Worm (Caenorhabditis elegans) whole organism, young adult: Measurements from ENCODE around the gene txt-6.

ENCODE experiments used
- B0261.1 ChIP-seq: sonication (generic microtip); optimal IDR thresholded peaks from 2 replicates; lab custom pipeline; 2016; ENCODE audit warnings: mild to moderate bottlenecking, missing genetic modification characterization, moderate library complexity, missing compliant biosample characterization
- F10E7.11 ChIP-seq: sonication (generic microtip); optimal IDR thresholded peaks from 2 replicates; lab custom pipeline; 2017; ENCODE audit warnings: mild to moderate bottlenecking, missing genetic modification characterization, moderate library complexity, missing compliant biosample characterization
- F22D6.2 ChIP-seq: sonication (generic microtip); optimal IDR thresholded peaks from 2 replicates; lab custom pipeline; 2016; ENCODE audit warnings: mild to moderate bottlenecking, missing genetic modification characterization, missing compliant biosample characterization
- K12H6.12 ChIP-seq: fragments of 200-800 bp; sonication (Bioruptor generic); optimal IDR thresholded peaks from 2 replicates; lab custom pipeline; 2018; ENCODE audit warnings: mild to moderate bottlenecking, missing genetic modification characterization, missing compliant biosample characterization
- Y53F4B.3 ChIP-seq: fragments of 200-800 bp; sonication (Bioruptor generic); IDR thresholded peaks from 2 replicates; pipeline ENCODE4 v1.3.6; 2022; ENCODE audit warnings: missing genetic modification reagents, missing genetic modification characterization, missing compliant biosample characterization
- ama-1 ChIP-seq, 3 experiments: fragments of 150-350 bp in 1 of 3; sonication (generic microtip) in 2 of 3; optimal IDR thresholded peaks; 2 replicates each; lab custom pipeline; 2014 to 2018; ENCODE audit warnings: missing biosample characterization in 2 of 3, missing genetic modification characterization in 2 of 3, missing genetic modification reagents in 2 of 3
- attf-5 ChIP-seq: fragments of 200-800 bp; sonication (Bioruptor generic); optimal IDR thresholded peaks from 2 replicates; lab custom pipeline; 2018; ENCODE audit warnings: mild to moderate bottlenecking, missing genetic modification characterization, missing compliant biosample characterization
- bed-1 ChIP-seq: fragments of 200-800 bp; sonication (Bioruptor generic); IDR thresholded peaks from 2 replicates; pipeline ENCODE4 v1.3.6; 2022; ENCODE audit warnings: missing genetic modification reagents, missing genetic modification characterization, missing compliant biosample characterization
- cebp-1 ChIP-seq, 2 experiments: fragments of 200-800 bp in 1 of 2; sonication (Bioruptor generic) in 1 of 2; sonication (generic microtip) in 1 of 2; IDR thresholded peaks in 1 of 2; optimal IDR thresholded peaks in 1 of 2; 2 replicates each; pipeline versions ENCODE4 v1.3.6 to Lab custom; 2017 to 2022; ENCODE audit warnings: missing compliant biosample characterization in 2 of 2, missing genetic modification characterization in 2 of 2, mild to moderate bottlenecking in 1 of 2, missing genetic modification reagents in 1 of 2, moderate library complexity in 1 of 2
- ceh-40 ChIP-seq: fragments of 200-800 bp; sonication (Bioruptor generic); IDR thresholded peaks from 2 replicates; pipeline ENCODE4 v1.3.6; 2022; ENCODE audit warnings: missing genetic modification characterization, missing compliant biosample characterization
- dox-1 ChIP-seq: fragments of 200-800 bp; sonication (Bioruptor generic); IDR thresholded peaks from 2 replicates; pipeline ENCODE4 v1.3.6; 2022; ENCODE audit warnings: missing genetic modification reagents, missing genetic modification characterization, missing compliant biosample characterization
- egrh-3 ChIP-seq: fragments of 200-800 bp; sonication (Bioruptor generic); IDR thresholded peaks from 2 replicates; pipeline ENCODE4 v1.3.6; 2022; ENCODE audit warnings: missing genetic modification reagents, missing genetic modification characterization, missing compliant biosample characterization
- fkh-3 ChIP-seq: sonication (generic microtip); optimal IDR thresholded peaks from 2 replicates; lab custom pipeline; 2016; ENCODE audit warnings: mild to moderate bottlenecking, missing genetic modification characterization, missing compliant biosample characterization
- hmg-1.2 ChIP-seq: fragments of 200-800 bp; sonication (Bioruptor generic); IDR thresholded peaks from 2 replicates; pipeline ENCODE4 v1.3.6; 2022; ENCODE audit warnings: missing genetic modification reagents, missing genetic modification characterization, missing compliant biosample characterization
- hmg-20 ChIP-seq: fragments of 200-800 bp; sonication (Bioruptor generic); IDR thresholded peaks from 2 replicates; pipeline ENCODE4 v1.3.6; 2022; ENCODE audit warnings: missing genetic modification reagents, missing genetic modification characterization, missing compliant biosample characterization
- let-526 ChIP-seq: fragments of 200-800 bp; sonication (Bioruptor generic); IDR thresholded peaks from 2 replicates; pipeline ENCODE4 v1.3.6; 2022; ENCODE audit warnings: missing genetic modification reagents, missing genetic modification characterization, missing compliant biosample characterization
- lin-35 ChIP-seq, 3 experiments: fragments of 150-350 bp in 2 of 3; sonication (generic microtip) in 1 of 3; optimal IDR thresholded peaks; 2 replicates each; lab custom pipeline; 2014 to 2018; ENCODE audit warnings: missing biosample characterization in 3 of 3, missing genetic modification characterization in 3 of 3, missing genetic modification reagents in 3 of 3
- lin-40 ChIP-seq: sonication (generic microtip); optimal IDR thresholded peaks from 2 replicates; lab custom pipeline; 2016; ENCODE audit warnings: missing genetic modification characterization, mild to moderate bottlenecking, missing compliant biosample characterization, missing genotype, missing genetic modification reagents
- lsl-1 ChIP-seq: fragments of 200-800 bp; sonication (Bioruptor generic); optimal IDR thresholded peaks from 2 replicates; lab custom pipeline; 2018; ENCODE audit warnings: mild to moderate bottlenecking, missing genetic modification characterization, moderate library complexity, missing compliant biosample characterization
- nfya-1 ChIP-seq: sonication (generic microtip); optimal IDR thresholded peaks from 2 replicates; lab custom pipeline; 2017; ENCODE audit warnings: antibody characterized with exemption, missing compliant biosample characterization, missing genetic modification characterization, borderline replicate concordance; ENCODE audit not compliant: insufficient read depth
- nhr-80 ChIP-seq: sonication (generic microtip); optimal IDR thresholded peaks from 2 replicates; lab custom pipeline; 2016; ENCODE audit warnings: missing genetic modification characterization, missing compliant biosample characterization
- rpc-1 ChIP-seq, 2 experiments: fragments of 150-350 bp in 1 of 2; sonication (generic microtip) in 1 of 2; optimal IDR thresholded peaks; 2 replicates each; lab custom pipeline; 2014 to 2018; ENCODE audit warnings: missing biosample characterization in 1 of 2, missing genetic modification characterization in 1 of 2, missing genetic modification reagents in 1 of 2, missing genotype in 1 of 2
- snpc-3.4 ChIP-seq: sonication (generic microtip); optimal IDR thresholded peaks from 2 replicates; lab custom pipeline; 2017; ENCODE audit warnings: missing genetic modification characterization, mild to moderate bottlenecking, missing compliant biosample characterization, antibody characterized with exemption, moderate library complexity, missing genotype, missing genetic modification reagents
- zfh-2 ChIP-seq: fragments of 200-800 bp; sonication (Bioruptor generic); conservative IDR thresholded peaks from 2 replicates; pipeline ENCODE4 v1.3.6; 2022; ENCODE audit warnings: missing genetic modification reagents, missing genetic modification characterization, missing compliant biosample characterization
- ztf-25 ChIP-seq: fragments of 200-800 bp; sonication (Bioruptor generic); IDR thresholded peaks from 2 replicates; pipeline ENCODE4 v1.3.6; 2022; ENCODE audit warnings: missing genetic modification reagents, missing genetic modification characterization, missing compliant biosample characterization
- ztf-26 ChIP-seq: sonication (generic microtip); optimal IDR thresholded peaks from 2 replicates; lab custom pipeline; 2017; ENCODE audit warnings: missing genetic modification characterization, missing compliant biosample characterization
- ztf-3 ChIP-seq: fragments of 200-800 bp; sonication (Bioruptor generic); optimal IDR thresholded peaks from 2 replicates; lab custom pipeline; 2018; ENCODE audit warnings: mild to moderate bottlenecking, missing genetic modification characterization, missing compliant biosample characterization

txt-6 gene

ce11 chrV:4606828-4607227 lies at the start of gene txt-6:
txt-6 (minus strand) TSS chrV:4606928.
- TF ChIP-seq ztf-25 (no peak), let-526 (no peak), rpc-1 (optimal IDR thresholded peaks at IDR 0.05; lab: Kevin White, UChicago) (no peak), rpc-1 (tag; optimal IDR thresholded peaks at IDR 0.05; lab: Kevin White, UChicago) (no peak), egrh-3 (no peak)

ce11 chrV:4655175-4655574 lies 48.4 kb upstream of the txt-6 start, which contains the start of gene F41F3.9:
F41F3.9 (plus strand) TSS chrV:4655475.
- TF ChIP-seq bed-1 (GFP tag; lab: Robert Waterston, UW) (no peak), cebp-1 (GFP tag; IDR thresholded peaks at IDR 0.05; lab: Robert Waterston, UW) (no peak), cebp-1 (tag; optimal IDR thresholded peaks at IDR 0.05; lab: Kevin White, UChicago) (no peak)
- TF ChIP-seq, all 124 proteins: peak for 0

- TF ChIP-seq K12H6.12 (tag; lab: Kevin White, UChicago) (no peak), hmg-20 (GFP tag; lab: Robert Waterston, UW) (no peak), lin-35 (GFP tag; optimal IDR thresholded peaks at IDR 0.05; lab: Kevin White, UChicago) (no peak), ztf-3 (no peak), nfya-1 (tag; lab: Kevin White, UChicago) (no peak), snpc-3.4 (tag; lab: Kevin White, UChicago) (no peak), egrh-3 (no peak), ama-1 (optimal IDR thresholded peaks at IDR 0.05; lab: Kevin White, UChicago) (no peak), ama-1 (GFP tag; optimal IDR thresholded peaks at IDR 0.05; lab: Kevin White, UChicago) (no peak), cebp-1 (GFP tag; IDR thresholded peaks at IDR 0.05; lab: Robert Waterston, UW) (no peak), cebp-1 (tag; optimal IDR thresholded peaks at IDR 0.05; lab: Kevin White, UChicago) (no peak), F10E7.11 (tag; lab: Kevin White, UChicago) (no peak), ceh-40 (no peak), Y53F4B.3 (GFP tag; lab: Robert Waterston, UW) (no peak), F22D6.2 (tag; lab: Kevin White, UChicago) (no peak), lsl-1 (GFP tag; lab: Kevin White, UChicago) (no peak), fkh-3 (tag; lab: Kevin White, UChicago) (no peak)
These were observed 47.3 kb upstream of the txt-6 start, which contains the start of the genes col-139 and F41F3.1 for ce11 chrV:4653871-4654605. col-139 (minus strand) TSS chrV:4653971. F41F3.1 (plus strand) TSS chrV:4654555.

ce11 chrV:4653093-4653492 lies 46.4 kb upstream of the txt-6 start:
- TF ChIP-seq egrh-3 (peak; percentile 94), ztf-26 (tag; lab: Kevin White, UChicago) (peak; percentile 31), hmg-1.2 (no peak), lin-40 (tag; lab: Kevin White, UChicago) (peak; percentile 12), attf-5 (GFP tag; lab: Kevin White, UChicago) (no peak), dox-1 (0 out of 2 replicates have a peak, but pooled peaks have one; percentile 41), zfh-2 (peak; percentile 94)
- TF ChIP-seq, all 124 proteins: peak for 5

ce11 chrV:4651480-4651879 lies 44.8 kb upstream of the txt-6 start:
- TF ChIP-seq nhr-80 (tag; lab: Kevin White, UChicago), result peak; percentile 17
- TF ChIP-seq B0261.1 (tag; lab: Kevin White, UChicago), result no peak
- TF ChIP-seq ztf-26 (tag; lab: Kevin White, UChicago), result peak; percentile 16
